Fruit fly (Drosophila melanogaster) whole organism, pupa: Measurements from ENCODE around the gene Dad1.
A peak's percentile ranks its signal among the peaks of the same experiment; 100 is the strongest.

Experiments
- CG13204 ChIP-seq: fragments of 200-800 bp; sonication (Bioruptor generic); optimal IDR thresholded peaks from 2 replicates; lab custom pipeline; 2018; ENCODE audit warnings: missing biosample characterization, mild to moderate bottlenecking, missing genetic modification characterization, moderate library complexity
- CG14655 ChIP-seq: fragments of 200-800 bp; sonication (Bioruptor generic); optimal IDR thresholded peaks from 3 replicates; lab custom pipeline; 2017; ENCODE audit warnings: mild to moderate bottlenecking, missing biosample characterization, missing genetic modification reagents, missing genetic modification characterization
- CG17806 ChIP-seq: fragments of 200-800 bp; sonication (Bioruptor generic); optimal IDR thresholded peaks from 2 replicates; lab custom pipeline; 2018; ENCODE audit warnings: missing biosample characterization, mild to moderate bottlenecking, missing genetic modification characterization, moderate library complexity
- CG32121 ChIP-seq: fragments of 200-800 bp; sonication (Bioruptor generic); IDR thresholded peaks from 2 replicates; pipeline ENCODE4 v1.3.6; 2022; ENCODE audit warnings: missing biosample characterization, missing genetic modification characterization
- CG34367 ChIP-seq: fragments of 200-800 bp; sonication (Bioruptor generic); optimal IDR thresholded peaks from 2 replicates; lab custom pipeline; 2018; ENCODE audit warnings: missing biosample characterization, mild to moderate bottlenecking, missing genetic modification characterization
- EcR ChIP-seq: fragments of 200-800 bp; sonication (Bioruptor generic); optimal IDR thresholded peaks from 3 replicates; lab custom pipeline; 2019; ENCODE audit warnings: missing biosample characterization, missing genetic modification characterization, mild to moderate bottlenecking, moderate library complexity, missing genetic modification reagents
- Ets98B ChIP-seq: fragments of 200-800 bp; sonication (Bioruptor generic); IDR thresholded peaks from 2 replicates; pipeline ENCODE4 v1.3.6; 2022; ENCODE audit warnings: missing biosample characterization, missing genetic modification characterization
- Pif1B ChIP-seq: fragments of 200-800 bp; sonication (Bioruptor generic); optimal IDR thresholded peaks from 3 replicates; lab custom pipeline; 2016; ENCODE audit warnings: missing biosample characterization, missing genetic modification characterization
- gl ChIP-seq: fragments of 200-800 bp; sonication (Bioruptor generic); optimal IDR thresholded peaks from 2 replicates; lab custom pipeline; 2018; ENCODE audit warnings: missing biosample characterization, mild to moderate bottlenecking, missing genetic modification characterization
- rn ChIP-seq: fragments of 200-800 bp; sonication (Bioruptor generic); IDR thresholded peaks from 2 replicates; pipeline ENCODE4 v1.3.6; 2022; ENCODE audit warnings: missing biosample characterization, missing genetic modification characterization

DNA sequence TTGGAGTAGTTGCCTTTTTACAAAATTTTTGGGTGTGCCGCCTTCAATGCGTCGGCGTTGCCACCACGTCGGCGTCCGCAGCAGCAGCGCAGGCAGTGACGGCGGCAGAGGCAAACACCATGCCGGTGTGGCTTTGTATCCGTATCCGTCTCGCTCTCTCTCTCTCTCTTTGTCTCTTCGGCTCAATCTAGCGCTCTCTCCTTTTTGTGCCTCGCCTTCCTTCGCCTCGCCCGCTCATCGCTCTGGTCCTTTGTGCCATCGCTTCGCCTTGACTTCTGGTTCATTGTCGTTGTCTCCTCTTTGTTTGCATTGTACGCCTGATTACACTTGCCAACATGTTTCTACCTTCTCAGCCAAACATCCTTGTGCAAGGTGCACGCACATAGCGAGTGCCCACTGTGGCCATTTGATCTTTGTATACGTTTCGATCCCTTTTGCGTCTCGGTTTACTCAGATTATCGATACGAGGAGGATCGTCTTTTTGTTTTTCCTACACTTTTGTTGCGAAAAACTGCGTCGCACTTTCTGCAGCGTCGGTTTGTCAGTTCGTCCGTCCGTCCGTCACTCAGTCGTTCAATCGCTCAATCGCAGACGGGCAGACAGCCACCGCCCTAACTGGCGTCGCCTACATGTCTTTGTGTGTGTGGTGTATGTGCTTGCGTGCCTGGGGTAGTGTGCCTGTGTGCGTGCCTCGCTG, 32.6 kb upstream of the Dad1 start:
- TF ChIP-seq EcR (GFP tag; lab: Kevin White, UChicago) (peak; percentile 97), CG34367 (tag; lab: Kevin White, UChicago) (peak; percentile 61), rn (GFP tag; lab: Robert Waterston, UW) (no peak), CG32121 (GFP tag; lab: Robert Waterston, UW) (peak; percentile 19; the same call in 1 of the 2 replicates), Pif1B (GFP tag; lab: Kevin White, UChicago) (peak; percentile 68), CG17806 (peak; percentile 65), Ets98B (GFP tag; lab: Robert Waterston, UW) (peak; percentile 30; the same call in 1 of the 2 replicates), CG13204 (GFP tag; lab: Kevin White, UChicago) (peak; percentile 66), CG14655 (GFP tag; lab: Kevin White, UChicago) (peak; percentile 72), gl (tag; lab: Kevin White, UChicago) (peak; percentile 61)
